Fruit fly (Drosophila melanogaster) whole organism, wandering third instar larva: ENCODE measurements around the gene PGRP-SB2.

Source experiments
- Abd-B ChIP-seq: fragments of >200 bp; optimal IDR thresholded peaks from 2 replicates; lab custom pipeline; 2017; ENCODE audit warnings: missing biosample characterization, missing genetic modification characterization
- CG32264 ChIP-seq: fragments of 200-800 bp; sonication (Bioruptor generic); optimal IDR thresholded peaks from 2 replicates; lab custom pipeline; 2016; ENCODE audit warnings: missing biosample characterization, missing genetic modification characterization
- Dfd ChIP-seq: fragments of >200 bp; optimal IDR thresholded peaks from 2 replicates; lab custom pipeline; 2017; ENCODE audit warnings: missing biosample characterization, missing genetic modification characterization
- Hr78 ChIP-seq: fragments of >200 bp; optimal IDR thresholded peaks from 2 replicates; lab custom pipeline; 2017; ENCODE audit warnings: missing biosample characterization, missing genetic modification characterization
- Myc ChIP-seq: fragments of >200 bp; optimal IDR thresholded peaks from 2 replicates; lab custom pipeline; 2017
- br ChIP-seq: fragments of 200-800 bp; sonication (Bioruptor generic); optimal IDR thresholded peaks from 2 replicates; lab custom pipeline; 2016; ENCODE audit warnings: missing biosample characterization, missing genetic modification characterization
- dmrt93B ChIP-seq: fragments of 200-800 bp; sonication (Bioruptor generic); optimal IDR thresholded peaks from 2 replicates; lab custom pipeline; 2018; ENCODE audit warnings: missing biosample characterization, mild to moderate bottlenecking, missing genetic modification characterization
- h ChIP-seq: fragments of 200-800 bp; sonication (Bioruptor generic); optimal IDR thresholded peaks from 3 replicates; lab custom pipeline; 2016; ENCODE audit warnings: missing biosample characterization, mild to moderate bottlenecking, missing genetic modification characterization
- rgr ChIP-seq: fragments of 200-800 bp; sonication (Bioruptor generic); optimal IDR thresholded peaks from 3 replicates; lab custom pipeline; 2016; ENCODE audit warnings: missing biosample characterization, mild to moderate bottlenecking, missing genetic modification characterization
- sage ChIP-seq: fragments of 200-800 bp; sonication (Bioruptor generic); optimal IDR thresholded peaks from 2 replicates; lab custom pipeline; 2016; ENCODE audit warnings: missing biosample characterization, mild to moderate bottlenecking, missing genetic modification characterization
- sv ChIP-seq: fragments of 200-800 bp; sonication (Bioruptor generic); optimal IDR thresholded peaks from 3 replicates; lab custom pipeline; 2016; ENCODE audit warnings: missing biosample characterization, missing genetic modification characterization
- tai ChIP-seq: sonication (Bioruptor generic); optimal IDR thresholded peaks from 2 replicates; lab custom pipeline; 2016; ENCODE audit warnings: missing biosample characterization, missing genetic modification characterization
- usp ChIP-seq: fragments of >200 bp; optimal IDR thresholded peaks from 2 replicates; lab custom pipeline; 2017; ENCODE audit warnings: missing biosample characterization, missing genetic modification characterization

- TF ChIP-seq dmrt93B (GFP tag; lab: Kevin White, UChicago) (no peak), h (GFP tag; lab: Kevin White, UChicago) (no peak), usp (GFP tag; lab: Kevin White, UChicago) (no peak), tai (GFP tag; lab: Kevin White, UChicago) (no peak), Myc (no peak), rgr (GFP tag; lab: Kevin White, UChicago) (no peak), Hr78 (GFP tag; lab: Kevin White, UChicago) (no peak), br (GFP tag; lab: Kevin White, UChicago) (no peak), Dfd (GFP tag; lab: Kevin White, UChicago) (no peak), sage (GFP tag; lab: Kevin White, UChicago) (no peak), CG32264 (GFP tag; lab: Kevin White, UChicago) (no peak), Abd-B (no peak), sv (GFP tag; lab: Kevin White, UChicago) (no peak)
These were observed 21.7 kb upstream of the PGRP-SB2 start, which contains the start of gene CG9692 for dm6 chr3L:16704673-16705072.
